Worm (Caenorhabditis elegans): ENCODE measurements around the gene F21H7.12.

DNA sequence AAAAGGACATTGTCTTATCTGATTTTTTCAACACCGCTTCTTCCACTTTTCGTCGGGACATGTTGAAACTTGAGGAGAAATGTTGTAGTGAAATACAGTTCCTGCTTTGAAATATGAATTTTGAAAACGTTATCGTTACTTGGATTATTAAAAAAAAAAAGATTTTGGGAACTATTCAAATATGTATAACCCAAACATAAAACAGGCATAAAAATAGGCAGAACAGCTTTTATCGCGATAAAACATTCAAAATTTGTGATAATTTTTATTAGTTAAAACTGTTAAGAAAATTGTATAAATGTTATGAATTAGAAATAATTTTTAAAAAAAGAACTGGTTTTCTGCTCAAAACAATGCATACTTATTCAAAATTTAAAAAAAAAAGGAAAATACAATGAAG, 26.4 kb downstream of the F21H7.12 start, which contains the start of gene bgnt-1.3:
- TF ChIP-seq tbx-11 (GFP tag; IDR thresholded peaks at IDR 0.05) (no peak), ama-1 (optimal IDR thresholded peaks at IDR 0.05) (no peak), ets-7 (tag; optimal IDR thresholded peaks at IDR 0.05) (no peak), hnd-1 (tag; optimal IDR thresholded peaks at IDR 0.05) (no peak), aly-1 (tag; optimal IDR thresholded peaks at IDR 0.05) (no peak), tra-4 (tag; optimal IDR thresholded peaks at IDR 0.05) (no peak), scrt-1 (GFP tag; IDR thresholded peaks at IDR 0.05) (no peak), B0310.2 (tag; optimal IDR thresholded peaks at IDR 0.05) (no peak), ceh-13 (GFP tag; optimal IDR thresholded peaks at IDR 0.05) (no peak), hmg-4 (GFP tag; optimal IDR thresholded peaks at IDR 0.05) (no peak)

Measured in whole organism, early embryonic.